Fruit fly (Drosophila melanogaster) whole organism, embryonic: ENCODE data around the gene Miga.

ENCODE experiments used
- CTCF ChIP-seq: fragments of 200-800 bp; sonication (Bioruptor generic); optimal IDR thresholded peaks from 2 replicates; lab custom pipeline; 2017; ENCODE audit warnings: missing biosample characterization, mild to moderate bottlenecking, missing genetic modification characterization, moderate library complexity
- Fer2 ChIP-seq: fragments of 200-800 bp; sonication (Bioruptor generic); optimal IDR thresholded peaks from 2 replicates; lab custom pipeline; 2018; ENCODE audit warnings: missing biosample characterization, mild to moderate bottlenecking, missing genetic modification characterization, moderate library complexity
- HmgD ChIP-seq: fragments of 200-800 bp; sonication (Bioruptor generic); optimal IDR thresholded peaks from 3 replicates; lab custom pipeline; 2016; ENCODE audit warnings: missing biosample characterization, missing genetic modification characterization

DNA sequence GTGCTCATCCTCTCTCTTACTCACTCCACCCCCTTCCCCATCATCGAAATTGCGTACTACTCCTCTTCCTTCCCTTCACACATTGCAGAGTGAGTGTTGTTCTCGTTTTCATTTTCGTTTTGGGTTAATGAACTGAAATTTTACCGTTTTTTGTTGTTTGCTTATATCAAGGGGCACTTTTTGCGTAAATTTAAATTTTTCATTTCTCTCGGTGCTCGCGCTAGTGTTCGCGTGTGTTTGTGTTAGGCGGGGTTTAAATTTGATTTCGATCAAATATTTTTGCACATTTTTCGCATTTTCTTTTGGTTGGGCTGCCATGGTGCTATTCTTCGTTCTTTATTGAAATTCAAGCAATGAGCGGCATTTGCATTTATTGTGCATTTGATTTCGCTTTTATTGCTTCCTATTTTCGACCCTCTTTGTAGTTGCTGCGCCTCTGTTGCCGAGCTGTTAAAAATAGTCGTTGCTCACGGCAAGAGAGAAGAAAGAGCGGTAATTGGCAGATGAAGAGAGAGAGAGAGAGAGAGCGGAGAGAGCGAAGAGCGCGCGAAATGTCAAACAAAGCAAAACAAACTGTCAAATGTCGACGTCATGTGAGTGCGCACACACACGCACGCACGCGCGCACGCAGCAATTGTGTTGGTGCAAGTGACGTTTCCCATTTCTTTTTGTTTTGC is 16.7 kb downstream of the Miga start:
- TF ChIP-seq HmgD (GFP tag; lab: Kevin White, UChicago) (no peak), CTCF (GFP tag; lab: Kevin White, UChicago) (no peak), Fer2 (tag; lab: Kevin White, UChicago) (no peak)
